Fruit fly (Drosophila melanogaster) Kc167 (cell line): ENCODE results near the gene CkIalpha.

ENCODE experiments used
- Sin3A ChIP-seq: fragments of >200 bp; optimal IDR thresholded peaks from 2 replicates; lab custom pipeline; 2018; ENCODE audit warnings: missing external identifiers
- insv ChIP-seq: fragments of >200 bp; optimal IDR thresholded peaks from 3 replicates; lab custom pipeline; 2018; ENCODE audit warnings: missing external identifiers
- psq ChIP-seq: fragments of >200 bp; optimal IDR thresholded peaks from 2 replicates; lab custom pipeline; 2017; ENCODE audit warnings: missing external identifiers

DNA sequence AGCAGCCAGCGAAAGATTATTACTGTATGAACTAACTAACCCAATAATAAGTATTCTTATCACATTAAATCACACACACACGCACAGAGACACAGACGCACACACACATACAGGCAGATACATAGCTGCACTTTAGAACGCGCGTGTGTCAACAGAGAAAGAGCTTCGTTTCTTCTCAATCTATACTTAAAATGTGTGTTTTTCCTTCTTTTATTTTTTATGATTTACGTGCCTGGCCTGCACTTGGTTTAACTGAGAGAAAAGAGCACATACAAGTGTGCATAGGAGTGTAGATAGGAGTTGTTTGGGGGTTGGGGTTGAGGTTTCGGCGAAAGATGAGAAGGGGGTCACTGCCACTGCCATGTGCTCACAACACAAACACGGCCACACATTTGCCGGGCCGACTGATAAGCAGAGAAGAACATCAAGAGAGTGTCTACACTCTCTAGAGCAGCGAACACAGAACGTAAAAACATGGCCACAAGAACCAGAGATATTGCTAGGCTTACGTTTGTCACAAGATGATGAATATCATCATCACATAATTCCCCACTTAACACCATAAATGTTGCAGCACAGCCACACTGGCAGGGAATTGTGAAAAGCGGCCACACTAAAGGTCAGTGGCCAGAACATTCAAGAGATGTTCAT lies 14.3 kb downstream of the CkIalpha start:
- TF ChIP-seq Sin3A (lab: Kevin White, UChicago) (no peak), insv (lab: Kevin White, UChicago) (no peak), psq (lab: Kevin White, UChicago) (no peak)
